Worm (Caenorhabditis elegans): ENCODE results near the gene nspf-2.

nspf-2 gene

ce11 chrII:2736156-2736728, 47.5 kb downstream of the nspf-2 start, which contains the start of gene T05A8.8:
T05A8.8 (plus strand) TSS chrII:2736678.
- TF ChIP-seq Y53F4B.3 (GFP tag; IDR thresholded peaks at IDR 0.05): no peak
- TF ChIP-seq let-526 (GFP tag; IDR thresholded peaks at IDR 0.05): no peak
- no peak for TF ChIP-seq lin-40 (tag; optimal IDR thresholded peaks at IDR 0.05)
- TF ChIP-seq tbp1 (GFP tag; optimal IDR thresholded peaks at IDR 0.05): peak; percentile 86
- TF ChIP-seq nhr-179 (tag; optimal IDR thresholded peaks at IDR 0.05): no peak
- no peak for TF ChIP-seq snpc-1.3 (tag; optimal IDR thresholded peaks at IDR 0.05; ENCODE audit: insufficient read depth)
- TF ChIP-seq bed-2 (GFP tag; IDR thresholded peaks at IDR 0.05): no peak
- no peak for TF ChIP-seq efl-1 (GFP tag; optimal IDR thresholded peaks at IDR 0.05)
- no peak for TF ChIP-seq rcor-1 (GFP tag; IDR thresholded peaks at IDR 0.05)
- peak; percentile 48 for TF ChIP-seq rpc-1 (optimal IDR thresholded peaks at IDR 0.05)
- peak; percentile 74 for TF ChIP-seq rpc-1 (tag; optimal IDR thresholded peaks at IDR 0.05)
- no peak for TF ChIP-seq dpl-1 (GFP tag; optimal IDR thresholded peaks at IDR 0.05)
- no peak for TF ChIP-seq attf-6 (GFP tag; IDR thresholded peaks at IDR 0.05)
- peak; percentile 45 for TF ChIP-seq D2030.7 (GFP tag; IDR thresholded peaks at IDR 0.05)
- TF ChIP-seq lsl-1 (GFP tag; optimal IDR thresholded peaks at IDR 0.05): no peak
- TF ChIP-seq hlh-12 (tag; optimal IDR thresholded peaks at IDR 0.05): no peak
- TF ChIP-seq rec-8 (tag; optimal IDR thresholded peaks at IDR 0.05): no peak
- TF ChIP-seq madf-6 (GFP tag; IDR thresholded peaks at IDR 0.05): peak; percentile 32; the same call in 1 of the 2 replicates
- no peak for TF ChIP-seq F33H1.4 (GFP tag; IDR thresholded peaks at IDR 0.05)
- no peak for TF ChIP-seq let-607 (tag; optimal IDR thresholded peaks at IDR 0.05)
- 0 out of 2 replicates have a peak, but pooled peaks have one; percentile 15 for TF ChIP-seq hsf-1 (GFP tag; IDR thresholded peaks at IDR 0.05)
- TF ChIP-seq sea-2 (GFP tag; IDR thresholded peaks at IDR 0.05): no peak
- no peak for TF ChIP-seq sptf-2 (GFP tag; optimal IDR thresholded peaks at IDR 0.05)
- peak; percentile 23; the same call in 1 of the 2 replicates for TF ChIP-seq hmg-1.2 (GFP tag; IDR thresholded peaks at IDR 0.05)
- 0 out of 2 replicates have a peak, but pooled peaks have one; percentile 40 for TF ChIP-seq nhr-120 (GFP tag; IDR thresholded peaks at IDR 0.05)
- 0 out of 2 replicates have a peak, but pooled peaks have one; percentile 14 for TF ChIP-seq nfyb-1 (GFP tag; IDR thresholded peaks at IDR 0.05)
- peak; percentile 50; the same call in 1 of the 2 replicates for TF ChIP-seq lin-26 (GFP tag; IDR thresholded peaks at IDR 0.05)

ce11 chrII:2736938-2737337, 48.2 kb downstream of the nspf-2 start:
- TF ChIP-seq mel-28 (tag; optimal IDR thresholded peaks at IDR 0.05; ENCODE audit: borderline replicate concordance): no peak
- TF ChIP-seq D2030.7 (GFP tag; IDR thresholded peaks at IDR 0.05): 0 out of 2 replicates have a peak, but pooled peaks have one; percentile 22
- TF ChIP-seq F22D6.2 (tag; optimal IDR thresholded peaks at IDR 0.05): no peak
- no peak for TF ChIP-seq lin-26 (GFP tag; IDR thresholded peaks at IDR 0.05)
- TF ChIP-seq akir-1 (GFP tag; optimal IDR thresholded peaks at IDR 0.05): no peak
- no peak for TF ChIP-seq Y67H2A.10 (GFP tag; conservative IDR thresholded peaks at IDR 0.05)
- TF ChIP-seq sea-2 (GFP tag; IDR thresholded peaks at IDR 0.05): no peak
- peak; percentile 50 for TF ChIP-seq egrh-3 (GFP tag; IDR thresholded peaks at IDR 0.05)
- no peak for TF ChIP-seq tbp1 (GFP tag; optimal IDR thresholded peaks at IDR 0.05)
- TF ChIP-seq tlf-1 (GFP tag; optimal IDR thresholded peaks at IDR 0.05): no peak
- TF ChIP-seq zfh-2 (GFP tag; conservative IDR thresholded peaks at IDR 0.05): peak; percentile 70
- peak; percentile 14 for TF ChIP-seq sptf-2 (GFP tag; optimal IDR thresholded peaks at IDR 0.05)
- no peak for TF ChIP-seq egl-18 (GFP tag; IDR thresholded peaks at IDR 0.05)
- TF ChIP-seq B0035.1 (tag; optimal IDR thresholded peaks at IDR 0.05): no peak
- no peak for TF ChIP-seq repo-1 (tag; optimal IDR thresholded peaks at IDR 0.05)
- no peak for TF ChIP-seq athp-1 (tag; optimal IDR thresholded peaks at IDR 0.05)
- TF ChIP-seq snpc-4 (GFP tag; optimal IDR thresholded peaks at IDR 0.05): no peak
- TF ChIP-seq snpc-4 (tag; optimal IDR thresholded peaks at IDR 0.05): peak in 2 of 4 experiments; percentile 30 to 66
- TF ChIP-seq F57C9.4 (tag; optimal IDR thresholded peaks at IDR 0.05): no peak
- TF ChIP-seq bed-1 (GFP tag; IDR thresholded peaks at IDR 0.05): no peak
- no peak for TF ChIP-seq ZK185.1 (tag; optimal IDR thresholded peaks at IDR 0.05; ENCODE audit: poor library complexity, severe bottlenecking)
- no peak for TF ChIP-seq lir-1 (GFP tag; conservative IDR thresholded peaks at IDR 0.05)
